Worm (Caenorhabditis elegans) whole organism, L2 larva: ENCODE data around the gene tiar-2.

Source experiments
- C34F6.9 ChIP-seq: fragments of 150-350 bp; optimal IDR thresholded peaks from 2 replicates; lab custom pipeline; 2014; ENCODE audit warnings: missing biosample characterization, missing genetic modification characterization
- F13H6.1 ChIP-seq: sonication (generic microtip); optimal IDR thresholded peaks from 2 replicates; lab custom pipeline; 2016; ENCODE audit warnings: missing genetic modification characterization, missing compliant biosample characterization
- R02D3.7 ChIP-seq: fragments of 150-350 bp; optimal IDR thresholded peaks from 2 replicates; lab custom pipeline; 2014; ENCODE audit warnings: missing biosample characterization, missing genetic modification characterization
- Y55F3AM.14 ChIP-seq: fragments of 200-800 bp; sonication (Bioruptor generic); optimal IDR thresholded peaks from 2 replicates; lab custom pipeline; 2018; ENCODE audit warnings: mild to moderate bottlenecking, missing genetic modification characterization, missing compliant biosample characterization
- ZK546.5 ChIP-seq: sonication (generic microtip); optimal IDR thresholded peaks from 2 replicates; lab custom pipeline; 2017; ENCODE audit warnings: missing biosample characterization, missing genetic modification characterization
- aly-2 ChIP-seq: fragments of 150-350 bp; optimal IDR thresholded peaks from 2 replicates; lab custom pipeline; 2014; ENCODE audit warnings: missing biosample characterization, missing genetic modification characterization
- blmp-1 ChIP-seq: sonication (generic microtip); optimal IDR thresholded peaks from 2 replicates; lab custom pipeline; 2017; ENCODE audit warnings: missing genetic modification characterization, mild to moderate bottlenecking, missing compliant biosample characterization, antibody characterized with exemption, moderate library complexity; ENCODE audit not compliant: insufficient read depth
- ceh-16 ChIP-seq: fragments of 150-350 bp; optimal IDR thresholded peaks from 2 replicates; lab custom pipeline; 2014; ENCODE audit warnings: missing biosample characterization, missing genetic modification characterization
- ceh-82 ChIP-seq: fragments of 150-350 bp; optimal IDR thresholded peaks from 2 replicates; lab custom pipeline; 2014; ENCODE audit warnings: missing biosample characterization, missing genetic modification characterization
- crh-2 ChIP-seq: sonication (generic microtip); optimal IDR thresholded peaks from 2 replicates; lab custom pipeline; 2017; ENCODE audit warnings: missing biosample characterization, missing genetic modification characterization
- dmd-4 ChIP-seq: sonication (generic microtip); optimal IDR thresholded peaks from 2 replicates; lab custom pipeline; 2017; ENCODE audit warnings: missing biosample characterization, missing genetic modification characterization
- egl-27 ChIP-seq: sonication (generic microtip); optimal IDR thresholded peaks from 3 replicates; lab custom pipeline; 2017; ENCODE audit warnings: missing biosample characterization, missing genetic modification reagents, missing genetic modification characterization
- elt-1 ChIP-seq: fragments of 150-350 bp; optimal IDR thresholded peaks from 2 replicates; lab custom pipeline; 2014; ENCODE audit warnings: missing biosample characterization, missing genetic modification characterization
- elt-3 ChIP-seq: sonication (generic microtip); optimal IDR thresholded peaks from 2 replicates; lab custom pipeline; 2017; ENCODE audit warnings: missing biosample characterization, missing genetic modification characterization
- fos-1 ChIP-seq: fragments of 150-350 bp; optimal IDR thresholded peaks from 2 replicates; lab custom pipeline; 2014; ENCODE audit warnings: missing biosample characterization, missing genetic modification characterization
- gmeb-1 ChIP-seq: fragments of 150-350 bp; optimal IDR thresholded peaks from 2 replicates; lab custom pipeline; 2014; ENCODE audit warnings: missing biosample characterization, missing genetic modification characterization
- lin-11 ChIP-seq: fragments of 150-350 bp; sonication (generic microtip); optimal IDR thresholded peaks from 2 replicates; lab custom pipeline; 2014; ENCODE audit warnings: missing biosample characterization, missing genetic modification characterization, inconsistent platforms, mixed read lengths
- lin-13 ChIP-seq: fragments of 150-350 bp; optimal IDR thresholded peaks from 2 replicates; lab custom pipeline; 2014; ENCODE audit warnings: missing biosample characterization, missing genetic modification reagents, missing genetic modification characterization
- lin-39 ChIP-seq: fragments of 150-350 bp; optimal IDR thresholded peaks from 2 replicates; lab custom pipeline; 2014; ENCODE audit warnings: missing biosample characterization, missing genetic modification reagents, missing genetic modification characterization
- lsy-2 ChIP-seq, 2 experiments: fragments of 150-350 bp in 1 of 2; sonication (generic microtip) in 1 of 2; optimal IDR thresholded peaks; 2 replicates each; lab custom pipeline; 2014 to 2017; ENCODE audit warnings: missing biosample characterization in 2 of 2, missing genetic modification characterization in 2 of 2
- mab-5 ChIP-seq: fragments of 150-350 bp; optimal IDR thresholded peaks from 2 replicates; lab custom pipeline; 2014; ENCODE audit warnings: missing biosample characterization, missing genetic modification characterization
- mbf-1 ChIP-seq: sonication (generic microtip); optimal IDR thresholded peaks from 2 replicates; lab custom pipeline; 2017; ENCODE audit warnings: missing biosample characterization, missing genetic modification characterization
- mdl-1 ChIP-seq, 2 experiments: fragments of 150-350 bp in 1 of 2; sonication (generic microtip) in 1 of 2; optimal IDR thresholded peaks; 2 replicates each; lab custom pipeline; 2017; ENCODE audit warnings: missing biosample characterization in 2 of 2, missing genetic modification characterization in 2 of 2
- nhr-10 ChIP-seq: sonication (generic microtip); optimal IDR thresholded peaks from 2 replicates; lab custom pipeline; 2017; ENCODE audit warnings: missing biosample characterization, missing genetic modification characterization
- nhr-11 ChIP-seq: fragments of 150-350 bp; optimal IDR thresholded peaks from 2 replicates; lab custom pipeline; 2014; ENCODE audit warnings: missing biosample characterization, missing genetic modification characterization
- nhr-12 ChIP-seq: fragments of 150-350 bp; optimal IDR thresholded peaks from 2 replicates; lab custom pipeline; 2014; ENCODE audit warnings: missing biosample characterization, missing genetic modification characterization
- nhr-129 ChIP-seq: fragments of 150-350 bp; optimal IDR thresholded peaks from 2 replicates; lab custom pipeline; 2014; ENCODE audit warnings: missing biosample characterization, missing genetic modification characterization
- nhr-21 ChIP-seq: fragments of 150-350 bp; optimal IDR thresholded peaks from 2 replicates; lab custom pipeline; 2014; ENCODE audit warnings: missing biosample characterization, missing genetic modification characterization
- nhr-23 ChIP-seq: fragments of 150-350 bp; optimal IDR thresholded peaks from 2 replicates; lab custom pipeline; 2014; ENCODE audit warnings: missing biosample characterization, missing genetic modification reagents, missing genetic modification characterization
- nhr-237 ChIP-seq: fragments of 150-350 bp; optimal IDR thresholded peaks from 2 replicates; lab custom pipeline; 2014; ENCODE audit warnings: missing biosample characterization, missing genetic modification characterization
- nhr-25 ChIP-seq: fragments of 150-350 bp; sonication (generic microtip); optimal IDR thresholded peaks from 3 replicates; lab custom pipeline; 2014; ENCODE audit warnings: missing biosample characterization, missing genetic modification characterization
- nhr-77 ChIP-seq: fragments of 150-350 bp; optimal IDR thresholded peaks from 2 replicates; lab custom pipeline; 2014; ENCODE audit warnings: missing biosample characterization, missing genetic modification characterization
- sem-4 ChIP-seq: fragments of 150-350 bp; optimal IDR thresholded peaks from 2 replicates; lab custom pipeline; 2014; ENCODE audit warnings: missing biosample characterization, missing genetic modification reagents, missing genetic modification characterization
- skn-1 ChIP-seq: sonication (generic microtip); optimal IDR thresholded peaks from 2 replicates; lab custom pipeline; 2017; ENCODE audit warnings: missing biosample characterization, missing genetic modification characterization
- sma-3 ChIP-seq: sonication (generic microtip); optimal IDR thresholded peaks from 2 replicates; lab custom pipeline; 2016; ENCODE audit warnings: missing genetic modification reagents, missing genetic modification characterization, missing compliant biosample characterization
- sma-9 ChIP-seq, 2 experiments: fragments of 150-350 bp in 1 of 2; sonication (generic microtip) in 1 of 2; optimal IDR thresholded peaks; 2 replicates each; lab custom pipeline; 2014 to 2016; ENCODE audit warnings: missing genetic modification characterization in 2 of 2, mild to moderate bottlenecking in 1 of 2, missing biosample characterization in 1 of 2, missing compliant biosample characterization in 1 of 2, missing genetic modification reagents in 1 of 2, moderate library complexity in 1 of 2
- snpc-4 ChIP-seq: fragments of 150-350 bp; optimal IDR thresholded peaks from 2 replicates; lab custom pipeline; 2014; ENCODE audit warnings: missing biosample characterization, missing genetic modification characterization
- unc-39 ChIP-seq: fragments of 150-350 bp; optimal IDR thresholded peaks from 2 replicates; lab custom pipeline; 2014; ENCODE audit warnings: missing biosample characterization, missing genetic modification characterization
- unc-62 ChIP-seq: fragments of 150-350 bp; optimal IDR thresholded peaks from 2 replicates; lab custom pipeline; 2014; ENCODE audit warnings: missing biosample characterization, missing genetic modification reagents, missing genetic modification characterization
- zag-1 ChIP-seq: fragments of 150-350 bp; optimal IDR thresholded peaks from 2 replicates; lab custom pipeline; 2014; ENCODE audit warnings: missing biosample characterization, missing genetic modification characterization
- ztf-1 ChIP-seq: fragments of 200-800 bp; sonication (Bioruptor generic); conservative IDR thresholded peaks from 2 replicates; pipeline ENCODE4 v1.3.6; 2022; ENCODE audit warnings: missing genetic modification characterization, missing compliant biosample characterization
- ztf-11 ChIP-seq: sonication (generic microtip); optimal IDR thresholded peaks from 2 replicates; lab custom pipeline; 2017; ENCODE audit warnings: missing biosample characterization, missing genetic modification characterization
- ztf-4 ChIP-seq: fragments of 150-350 bp; optimal IDR thresholded peaks from 2 replicates; lab custom pipeline; 2014; ENCODE audit warnings: missing biosample characterization, missing genetic modification characterization

The tiar-2 gene

ce11 chrII:12798814-12799213 is 30.3 kb downstream of the tiar-2 start:
- TF ChIP-seq nhr-25 (tag; lab: Kevin White, UChicago) (peak; percentile 91), aly-2 (tag; lab: Kevin White, UChicago) (no peak), elt-3 (tag; lab: Kevin White, UChicago) (no peak), nhr-237 (peak; percentile 2), lsy-2 (tag; optimal IDR thresholded peaks at IDR 0.05; lab: Kevin White, UChicago) (peak in 1 of 2 experiments; percentile 80), ceh-16 (tag; lab: Kevin White, UChicago) (peak; percentile 57), R02D3.7 (tag; lab: Kevin White, UChicago) (no peak), nhr-129 (tag; lab: Kevin White, UChicago) (peak; percentile 80), mbf-1 (no peak), F13H6.1 (tag; lab: Kevin White, UChicago) (peak; percentile 91), egl-27 (tag; lab: Kevin White, UChicago) (peak; percentile 79), fos-1 (tag; lab: Kevin White, UChicago) (peak; percentile 53), sma-3 (GFP tag; lab: Kevin White, UChicago) (peak; percentile 96), Y55F3AM.14 (GFP tag; lab: Kevin White, UChicago) (peak; percentile 67), C34F6.9 (peak; percentile 54), mdl-1 (tag; optimal IDR thresholded peaks at IDR 0.05; lab: Kevin White, UChicago) (peak; percentile 73 to 80), ceh-82 (no peak), crh-2 (tag; lab: Kevin White, UChicago) (peak; percentile 87), elt-1 (tag; lab: Kevin White, UChicago) (peak; percentile 55), lin-39 (tag; lab: Kevin White, UChicago) (no peak), ZK546.5 (tag; lab: Kevin White, UChicago) (no peak), nhr-10 (tag; lab: Kevin White, UChicago) (no peak), blmp-1 (tag; lab: Kevin White, UChicago) (peak; percentile 62), dmd-4 (tag; lab: Kevin White, UChicago) (no peak), gmeb-1 (tag; lab: Kevin White, UChicago) (peak; percentile 77), unc-39 (tag; lab: Kevin White, UChicago) (no peak), sma-9 (GFP tag; optimal IDR thresholded peaks at IDR 0.05; lab: Kevin White, UChicago) (peak; percentile 97), sma-9 (tag; optimal IDR thresholded peaks at IDR 0.05; lab: Kevin White, UChicago) (no peak), nhr-23 (tag; lab: Kevin White, UChicago) (no peak), nhr-12 (no peak), ztf-1 (0 out of 2 replicates have a peak, but pooled peaks have one; percentile 71), sem-4 (tag; lab: Kevin White, UChicago) (peak; percentile 43), mab-5 (tag; lab: Kevin White, UChicago) (no peak), ztf-11 (tag; lab: Kevin White, UChicago) (no peak), zag-1 (no peak), ztf-4 (tag; lab: Kevin White, UChicago) (peak; percentile 92), unc-62 (GFP tag; lab: Kevin White, UChicago) (no peak), nhr-21 (tag; lab: Kevin White, UChicago) (peak; percentile 96), lin-13 (GFP tag; lab: Kevin White, UChicago) (peak; percentile 3), snpc-4 (no peak), nhr-77 (peak; percentile 41), lin-11 (peak; percentile 15)

- TF ChIP-seq mdl-1 (tag; optimal IDR thresholded peaks at IDR 0.05; lab: Kevin White, UChicago) (no peak), sem-4 (tag; lab: Kevin White, UChicago) (no peak), skn-1 (tag; lab: Kevin White, UChicago) (no peak), nhr-11 (tag; lab: Kevin White, UChicago) (no peak), zag-1 (no peak), ceh-16 (tag; lab: Kevin White, UChicago) (no peak), snpc-4 (no peak), unc-62 (GFP tag; lab: Kevin White, UChicago) (no peak), nhr-21 (tag; lab: Kevin White, UChicago) (no peak), nhr-129 (tag; lab: Kevin White, UChicago) (no peak), F13H6.1 (tag; lab: Kevin White, UChicago) (no peak), ZK546.5 (tag; lab: Kevin White, UChicago) (no peak)
- TF ChIP-seq, all 48 proteins: peak for 0
These were observed 30.9 kb downstream of the tiar-2 start for ce11 chrII:12799364-12799763.
